Worm (Caenorhabditis elegans) whole organism, L1 larva: ENCODE results near the gene tlp-1.

Source experiments
- C04F5.9 ChIP-seq: sonication (generic microtip); optimal IDR thresholded peaks from 2 replicates; lab custom pipeline; 2016; ENCODE audit warnings: missing genetic modification characterization, missing compliant biosample characterization
- C34B4.2 ChIP-seq: sonication (generic microtip); optimal IDR thresholded peaks from 2 replicates; lab custom pipeline; 2017; ENCODE audit warnings: mild to moderate bottlenecking, missing genetic modification characterization, missing compliant biosample characterization
- alr-1 ChIP-seq: fragments of 200-800 bp; sonication (Bioruptor generic); optimal IDR thresholded peaks from 2 replicates; lab custom pipeline; 2018; ENCODE audit warnings: borderline replicate concordance, mild to moderate bottlenecking, missing genetic modification characterization, missing compliant biosample characterization
- ama-1 ChIP-seq: fragments of 150-350 bp; optimal IDR thresholded peaks from 2 replicates; lab custom pipeline; 2014
- ceh-63 ChIP-seq: fragments of 200-800 bp; sonication (Bioruptor generic); optimal IDR thresholded peaks from 2 replicates; lab custom pipeline; 2018; ENCODE audit warnings: mild to moderate bottlenecking, missing genetic modification characterization, missing compliant biosample characterization
- ceh-82 ChIP-seq, 3 experiments: fragments of 150-350 bp in 1 of 3; sonication (generic microtip) in 2 of 3; optimal IDR thresholded peaks; 2 replicates each; lab custom pipeline; 2014 to 2017; ENCODE audit warnings: missing biosample characterization in 3 of 3, missing genetic modification characterization in 3 of 3
- ceh-88 ChIP-seq: fragments of 200-800 bp; sonication (Bioruptor generic); IDR thresholded peaks from 2 replicates; pipeline ENCODE4 v1.3.6; 2022; ENCODE audit warnings: missing genetic modification characterization, missing compliant biosample characterization
- ceh-90 ChIP-seq: sonication (generic microtip); optimal IDR thresholded peaks from 2 replicates; lab custom pipeline; 2016; ENCODE audit warnings: missing genetic modification characterization, missing compliant biosample characterization
- dpl-1 ChIP-seq, 3 experiments: fragments of 150-350 bp in 2 of 3; sonication (generic microtip) in 1 of 3; optimal IDR thresholded peaks; 2 replicates each; lab custom pipeline; 2014 to 2017; ENCODE audit warnings: missing biosample characterization in 3 of 3, missing genetic modification characterization in 3 of 3, missing genetic modification reagents in 3 of 3
- efl-1 ChIP-seq, 4 experiments: fragments of 150-350 bp; optimal IDR thresholded peaks in 3 of 4; peaks in 1 of 4; 1 replicate in 1 of 4; 2 replicates in 3 of 4; lab custom pipeline; 2014; ENCODE audit warnings: missing biosample characterization in 2 of 4, missing genetic modification characterization in 2 of 4, missing genetic modification reagents in 2 of 4
- elt-2 ChIP-seq: sonication (generic microtip); optimal IDR thresholded peaks from 2 replicates; lab custom pipeline; 2016; ENCODE audit warnings: missing genetic modification characterization, mild to moderate bottlenecking, inconsistent platforms, missing compliant biosample characterization, missing genetic modification reagents
- ets-5 ChIP-seq: fragments of 200-800 bp; sonication (Bioruptor generic); IDR thresholded peaks from 2 replicates; pipeline ENCODE4 v1.3.6; 2022; ENCODE audit warnings: missing genetic modification characterization, missing compliant biosample characterization
- fkh-10 ChIP-seq: sonication (generic microtip); optimal IDR thresholded peaks from 2 replicates; lab custom pipeline; 2017; ENCODE audit warnings: missing biosample characterization, missing genetic modification reagents, missing genetic modification characterization
- fkh-4 ChIP-seq: sonication (generic microtip); optimal IDR thresholded peaks from 2 replicates; lab custom pipeline; 2016; ENCODE audit warnings: missing compliant biosample characterization, missing genetic modification characterization, borderline replicate concordance
- hlh-4 ChIP-seq: sonication (generic microtip); optimal IDR thresholded peaks from 2 replicates; lab custom pipeline; 2016; ENCODE audit warnings: mild to moderate bottlenecking, missing genetic modification characterization, missing compliant biosample characterization
- irx-1 ChIP-seq: sonication (generic microtip); optimal IDR thresholded peaks from 2 replicates; lab custom pipeline; 2016; ENCODE audit warnings: missing genetic modification characterization, missing compliant biosample characterization
- lin-13 ChIP-seq: fragments of 150-350 bp; optimal IDR thresholded peaks from 2 replicates; lab custom pipeline; 2014; ENCODE audit warnings: missing biosample characterization, missing genetic modification reagents, missing genetic modification characterization
- lir-3 ChIP-seq: sonication (generic microtip); optimal IDR thresholded peaks from 2 replicates; lab custom pipeline; 2016; ENCODE audit warnings: mild to moderate bottlenecking, missing genetic modification characterization, moderate library complexity, missing compliant biosample characterization; ENCODE audit not compliant: poor library complexity
- lsy-2 ChIP-seq, 2 experiments: fragments of 150-350 bp; optimal IDR thresholded peaks; 2 replicates each; lab custom pipeline; 2014; ENCODE audit warnings: missing biosample characterization in 2 of 2, missing genetic modification characterization in 2 of 2
- mdl-1 ChIP-seq, 2 experiments: fragments of 150-350 bp; optimal IDR thresholded peaks; 2 replicates each; lab custom pipeline; 2014 to 2017; ENCODE audit warnings: missing biosample characterization in 2 of 2, missing genetic modification characterization in 2 of 2, inconsistent platforms in 1 of 2
- mep-1 ChIP-seq: fragments of 150-350 bp; optimal IDR thresholded peaks from 2 replicates; lab custom pipeline; 2014; ENCODE audit warnings: missing biosample characterization, missing genetic modification characterization
- nhr-12 ChIP-seq: sonication (generic microtip); optimal IDR thresholded peaks from 2 replicates; lab custom pipeline; 2017; ENCODE audit warnings: missing biosample characterization, missing genetic modification characterization
- nhr-19 ChIP-seq: fragments of 200-800 bp; sonication (Bioruptor generic); conservative IDR thresholded peaks from 2 replicates; pipeline ENCODE4 v1.3.6; 2022; ENCODE audit warnings: missing genetic modification characterization, missing compliant biosample characterization
- nhr-20 ChIP-seq: sonication (generic microtip); optimal IDR thresholded peaks from 2 replicates; lab custom pipeline; 2016; ENCODE audit warnings: mild to moderate bottlenecking, missing genetic modification characterization, missing compliant biosample characterization
- nhr-28 ChIP-seq: fragments of 150-350 bp; optimal IDR thresholded peaks from 2 replicates; lab custom pipeline; 2014; ENCODE audit warnings: missing biosample characterization, missing genetic modification characterization
- nhr-85 ChIP-seq: sonication (generic microtip); peaks from one replicate; lab custom pipeline; 2016; ENCODE audit warnings: missing genetic modification characterization, inconsistent platforms, missing compliant biosample characterization
- pax-3 ChIP-seq: fragments of 200-800 bp; sonication (Bioruptor generic); optimal IDR thresholded peaks from 2 replicates; lab custom pipeline; 2018; ENCODE audit warnings: mild to moderate bottlenecking, missing genetic modification characterization, moderate library complexity, missing compliant biosample characterization
- rnt-1 ChIP-seq: sonication (generic microtip); optimal IDR thresholded peaks from 2 replicates; lab custom pipeline; 2016; ENCODE audit warnings: mild to moderate bottlenecking, missing genetic modification characterization, moderate library complexity, missing compliant biosample characterization
- skn-1 ChIP-seq: fragments of 150-350 bp; optimal IDR thresholded peaks from 2 replicates; lab custom pipeline; 2014; ENCODE audit warnings: missing biosample characterization, missing genetic modification characterization
- snpc-4 ChIP-seq: fragments of 150-350 bp; optimal IDR thresholded peaks from 2 replicates; lab custom pipeline; 2014; ENCODE audit warnings: missing biosample characterization, missing genetic modification characterization
- snu-23 ChIP-seq: sonication (generic microtip); optimal IDR thresholded peaks from 2 replicates; lab custom pipeline; 2016; ENCODE audit warnings: missing genetic modification characterization, missing compliant biosample characterization
- sup-37 ChIP-seq: fragments of 200-800 bp; sonication (Bioruptor generic); optimal IDR thresholded peaks from 2 replicates; lab custom pipeline; 2018; ENCODE audit warnings: mild to moderate bottlenecking, missing genetic modification characterization, missing compliant biosample characterization
- tbx-2 ChIP-seq: sonication (generic microtip); optimal IDR thresholded peaks from 2 replicates; lab custom pipeline; 2016; ENCODE audit warnings: missing genetic modification characterization, missing compliant biosample characterization
- tlp-1 ChIP-seq: fragments of 150-350 bp; optimal IDR thresholded peaks from 2 replicates; lab custom pipeline; 2014; ENCODE audit warnings: missing biosample characterization, missing genetic modification characterization
- unc-62 ChIP-seq: fragments of 150-350 bp; optimal IDR thresholded peaks from 2 replicates; lab custom pipeline; 2014; ENCODE audit warnings: missing biosample characterization, missing genetic modification reagents, missing genetic modification characterization
- unc-86 ChIP-seq: sonication (generic microtip); optimal IDR thresholded peaks from 2 replicates; lab custom pipeline; 2016; ENCODE audit warnings: missing genetic modification characterization, missing compliant biosample characterization
- xbp-1 ChIP-seq: sonication (generic microtip); optimal IDR thresholded peaks from 2 replicates; lab custom pipeline; 2016; ENCODE audit warnings: missing genetic modification characterization, missing compliant biosample characterization
- zag-1 ChIP-seq: fragments of 150-350 bp; optimal IDR thresholded peaks from 2 replicates; lab custom pipeline; 2014; ENCODE audit warnings: missing biosample characterization, missing genetic modification characterization
- zip-4 ChIP-seq: fragments of 200-800 bp; sonication (Bioruptor generic); optimal IDR thresholded peaks from 2 replicates; lab custom pipeline; 2018; ENCODE audit warnings: mild to moderate bottlenecking, missing genetic modification characterization, moderate library complexity, missing compliant biosample characterization
- ztf-4 ChIP-seq: fragments of 150-350 bp; optimal IDR thresholded peaks from 2 replicates; lab custom pipeline; 2014; ENCODE audit warnings: missing biosample characterization, missing genetic modification characterization

tlp-1 gene

DNA sequence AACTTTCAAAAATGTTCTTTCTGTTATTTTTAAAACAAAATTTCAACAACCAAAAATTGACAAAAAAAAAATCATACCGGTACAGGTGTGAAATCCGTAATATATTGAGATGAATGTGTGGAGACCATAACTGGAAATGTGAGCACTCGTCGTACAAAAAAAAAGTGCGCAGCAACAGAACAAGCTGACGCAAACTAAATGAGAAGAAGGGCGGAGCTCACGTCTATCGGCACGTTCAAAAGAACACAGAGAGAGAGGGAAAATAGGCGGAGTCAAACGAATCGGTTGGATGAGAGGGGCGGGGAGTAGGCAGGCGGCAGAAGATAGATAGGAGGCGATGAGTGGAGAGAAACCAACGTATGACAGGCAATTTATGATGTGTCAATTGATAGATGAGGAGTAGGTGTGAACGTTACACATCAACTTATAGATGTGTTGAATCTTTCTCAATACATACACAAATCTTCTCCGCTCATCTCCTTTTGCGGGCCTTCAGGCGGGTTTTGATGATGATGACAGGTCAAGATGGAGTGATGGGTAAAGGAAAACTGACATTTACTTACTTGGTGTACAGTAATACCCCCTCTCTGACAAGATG lies at the start of gene tlp-1 (continued):
- peak in 1 of 2 experiments; percentile 26 for TF ChIP-seq mdl-1 (tag; optimal IDR thresholded peaks at IDR 0.05; lab: Kevin White, UChicago)
- TF ChIP-seq tbx-2 (tag; lab: Kevin White, UChicago), result peak; percentile 90
- TF ChIP-seq ama-1 (lab: Kevin White, UChicago), result no peak
- peak; percentile 22 for TF ChIP-seq mep-1
- TF ChIP-seq ceh-88 (GFP tag; lab: Robert Waterston, UW), result no peak
- no peak for TF ChIP-seq unc-86 (tag; lab: Kevin White, UChicago)
- TF ChIP-seq ztf-4, result no peak
- peak; percentile 13 for TF ChIP-seq elt-2 (tag; lab: Kevin White, UChicago)
- TF ChIP-seq skn-1, result no peak
- no peak for TF ChIP-seq C04F5.9 (tag; lab: Kevin White, UChicago)
- peak; percentile 52 for TF ChIP-seq unc-62 (GFP tag; lab: Kevin White, UChicago)
- no peak for TF ChIP-seq zag-1 (tag; lab: Kevin White, UChicago)
- peak; percentile 95 for TF ChIP-seq nhr-85 (tag; lab: Kevin White, UChicago)
- TF ChIP-seq nhr-28 (tag; lab: Kevin White, UChicago), result no peak
- TF ChIP-seq xbp-1 (tag; lab: Kevin White, UChicago), result peak; percentile 9
- TF ChIP-seq dpl-1 (GFP tag; optimal IDR thresholded peaks at IDR 0.05; lab: Kevin White, UChicago), result peak in 1 of 3 experiments; percentile 25
- peak; percentile 40 for TF ChIP-seq nhr-20 (tag; lab: Kevin White, UChicago)
- no peak for TF ChIP-seq tlp-1 (tag; lab: Kevin White, UChicago)
- TF ChIP-seq nhr-12 (tag; lab: Kevin White, UChicago), result no peak
- TF ChIP-seq lsy-2 (tag; optimal IDR thresholded peaks at IDR 0.05; lab: Kevin White, UChicago), result peak; percentile 41 to 73
- no peak for TF ChIP-seq snpc-4 (tag; lab: Kevin White, UChicago)
- no peak for TF ChIP-seq ets-5
- no peak for TF ChIP-seq alr-1 (tag; lab: Kevin White, UChicago)
- no peak for TF ChIP-seq pax-3
- TF ChIP-seq irx-1 (tag; lab: Kevin White, UChicago), result peak; percentile 46
- TF ChIP-seq zip-4 (GFP tag; lab: Kevin White, UChicago), result no peak
- TF ChIP-seq fkh-4 (tag; lab: Kevin White, UChicago), result no peak
- no peak for TF ChIP-seq hlh-4
- no peak for TF ChIP-seq C34B4.2
- no peak for TF ChIP-seq ceh-90 (tag; lab: Kevin White, UChicago)
- no peak for TF ChIP-seq lir-3 (tag; lab: Kevin White, UChicago)
- TF ChIP-seq sup-37 (GFP tag; lab: Kevin White, UChicago), result no peak
- TF ChIP-seq rnt-1 (tag; lab: Kevin White, UChicago), result peak; percentile 64

DNA sequence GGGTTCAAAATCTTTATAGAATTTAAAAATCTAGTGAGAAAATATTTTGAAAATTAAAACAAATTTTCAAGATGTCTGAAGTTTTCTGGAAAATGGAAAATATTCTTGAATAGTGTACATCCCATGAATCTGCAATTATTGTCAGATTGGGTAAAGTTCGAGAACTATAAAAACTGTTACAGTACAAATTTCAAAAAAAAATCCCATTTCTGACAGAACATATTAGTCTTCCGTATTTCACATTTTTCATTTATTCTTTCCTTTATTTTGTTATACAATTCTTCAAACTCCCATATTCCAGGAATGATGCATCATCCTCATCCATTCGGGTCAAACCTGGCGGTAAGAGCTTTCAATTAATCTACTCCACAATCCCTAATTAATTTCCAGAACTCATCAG lies 46.2 kb upstream of the tlp-1 start, which contains the start of gene sorb-1:
Gene sorb-1, plus strand, starts transcription at position 301 of the 400 bp plus-strand sequence.
- no peak for TF ChIP-seq ztf-4
- TF ChIP-seq lin-13, result no peak
- no peak for TF ChIP-seq snu-23
- no peak for TF ChIP-seq fkh-4 (tag; lab: Kevin White, UChicago)
- TF ChIP-seq mdl-1 (tag; optimal IDR thresholded peaks at IDR 0.05; lab: Kevin White, UChicago), result no peak
- TF ChIP-seq fkh-10 (GFP tag; lab: Kevin White, UChicago), result no peak
- no peak for TF ChIP-seq ceh-82 (tag; optimal IDR thresholded peaks at IDR 0.05; lab: Kevin White, UChicago)
- TF ChIP-seq efl-1 (optimal IDR thresholded peaks at IDR 0.05; lab: Kevin White, UChicago), result no peak
- TF ChIP-seq efl-1 (GFP tag; optimal IDR thresholded peaks at IDR 0.05 in 1 of 2; lab: Kevin White, UChicago), result no peak
- no peak for TF ChIP-seq unc-86 (tag; lab: Kevin White, UChicago)
- no peak for TF ChIP-seq tbx-2 (tag; lab: Kevin White, UChicago)
- TF ChIP-seq zip-4 (GFP tag; lab: Kevin White, UChicago), result no peak
- no peak for TF ChIP-seq nhr-19 (GFP tag; lab: Robert Waterston, UW)
- TF ChIP-seq ceh-63 (GFP tag; lab: Kevin White, UChicago), result no peak
- TF ChIP-seq xbp-1 (tag; lab: Kevin White, UChicago), result no peak
- TF ChIP-seq dpl-1 (GFP tag; optimal IDR thresholded peaks at IDR 0.05; lab: Kevin White, UChicago), result no peak
